Worm (Caenorhabditis elegans): Measurements from ENCODE around the gene srg-36.

Gene srg-36

DNA sequence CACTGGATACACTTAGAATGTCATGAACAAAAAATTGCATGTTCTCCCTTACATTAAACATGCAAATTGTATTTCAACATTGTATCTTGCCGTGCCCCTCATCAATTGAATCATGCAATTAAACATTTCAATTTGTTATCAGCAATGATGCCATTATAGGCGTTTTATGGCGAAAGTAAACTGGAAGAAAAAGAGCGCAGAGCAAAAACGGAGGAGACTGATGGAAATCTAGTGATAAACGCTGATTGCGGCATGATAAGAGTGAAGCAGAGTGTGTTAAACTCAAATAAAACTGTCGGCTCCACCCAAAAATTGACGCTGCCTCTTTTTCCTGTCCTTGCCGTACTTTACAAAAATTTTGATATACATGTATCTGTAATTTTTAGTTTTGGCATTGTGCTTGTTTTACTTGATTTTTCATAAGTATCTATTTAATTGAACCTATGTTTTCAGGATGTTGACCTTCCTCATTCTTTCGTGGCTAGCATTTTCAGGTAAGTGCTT is 19.7 kb downstream of the srg-36 start, which contains the start of gene K06G5.1:
Gene K06G5.1, plus strand, starts transcription at position 454 of the 504 bp plus-strand sequence.
- TF ChIP-seq ceh-8 (GFP tag; optimal IDR thresholded peaks at IDR 0.05), result no peak
- TF ChIP-seq lin-35 (GFP tag; optimal IDR thresholded peaks at IDR 0.05), result peak in 1 of 2 experiments; percentile 44
- TF ChIP-seq nhr-11 (tag; optimal IDR thresholded peaks at IDR 0.05), result no peak
- TF ChIP-seq nhr-90 (tag; optimal IDR thresholded peaks at IDR 0.05; ENCODE audit: poor library complexity), result peak; percentile 33
- no peak for TF ChIP-seq nhr-28 (tag; optimal IDR thresholded peaks at IDR 0.05)
- TF ChIP-seq tlp-1 (tag; optimal IDR thresholded peaks at IDR 0.05), result peak; percentile 23
- peak; percentile 3 for TF ChIP-seq pax-3 (tag; optimal IDR thresholded peaks at IDR 0.05)
- TF ChIP-seq elt-2 (tag; optimal IDR thresholded peaks at IDR 0.05), result peak; percentile 98
- TF ChIP-seq nhr-20 (tag; optimal IDR thresholded peaks at IDR 0.05), result peak; percentile 20
- TF ChIP-seq hpl-2 (GFP tag; optimal IDR thresholded peaks at IDR 0.05), result peak; percentile 14
- peak; percentile 80 for TF ChIP-seq pqm-1 (tag; optimal IDR thresholded peaks at IDR 0.05)

- TF ChIP-seq sox-4 (tag; optimal IDR thresholded peaks at IDR 0.05), result no peak
- no peak for TF ChIP-seq mep-1 (tag; optimal IDR thresholded peaks at IDR 0.05)
- no peak for TF ChIP-seq lsy-2 (tag; optimal IDR thresholded peaks at IDR 0.05)
- peak; percentile 29 for TF ChIP-seq elt-2 (tag; optimal IDR thresholded peaks at IDR 0.05)
- TF ChIP-seq ceh-8 (GFP tag; optimal IDR thresholded peaks at IDR 0.05), result no peak
- TF ChIP-seq egl-13 (tag; optimal IDR thresholded peaks at IDR 0.05), result no peak
- TF ChIP-seq ceh-82 (tag; optimal IDR thresholded peaks at IDR 0.05), result no peak
Measured at ce11 chrX:14213314-14213713, 21.0 kb downstream of the srg-36 start.

- TF ChIP-seq nhr-20 (tag; optimal IDR thresholded peaks at IDR 0.05) (no peak), vab-15 (tag; optimal IDR thresholded peaks at IDR 0.05) (no peak), pqm-1 (tag; optimal IDR thresholded peaks at IDR 0.05) (peak; percentile 46), skn-1 (tag; optimal IDR thresholded peaks at IDR 0.05) (no peak), lsy-2 (tag; optimal IDR thresholded peaks at IDR 0.05) (no peak), swsn-7 (tag; optimal IDR thresholded peaks at IDR 0.05) (no peak), elt-2 (tag; optimal IDR thresholded peaks at IDR 0.05) (peak; percentile 78), jun-1 (tag; optimal IDR thresholded peaks at IDR 0.05) (no peak)
Measured at ce11 chrX:14207942-14208341, 26.3 kb downstream of the srg-36 start, which contains the start of gene ceh-37. ceh-37 (minus strand) TSS chrX:14208000.

DNA sequence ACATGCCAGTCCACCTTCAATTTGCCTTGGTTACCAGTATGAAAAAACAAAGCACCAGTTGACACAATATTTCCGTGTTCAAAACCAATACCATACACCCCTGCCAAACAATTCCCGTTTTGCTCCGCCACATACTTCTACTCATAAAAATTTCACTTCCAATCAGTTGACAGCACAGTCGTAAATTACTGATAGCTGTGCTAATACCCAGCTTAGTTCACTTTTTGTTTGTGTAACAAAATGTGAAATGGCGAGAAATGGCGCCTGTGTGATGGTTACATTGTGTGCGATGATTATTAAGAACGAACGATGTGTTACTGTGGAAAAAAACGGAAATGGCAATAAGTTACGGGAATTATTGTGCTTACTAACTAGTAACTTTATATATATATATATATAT is 27.9 kb downstream of the srg-36 start:
- TF ChIP-seq lin-35 (GFP tag; optimal IDR thresholded peaks at IDR 0.05), result peak in 1 of 2 experiments; percentile 16
- TF ChIP-seq efl-1 (optimal IDR thresholded peaks at IDR 0.05), result no peak
- TF ChIP-seq efl-1 (GFP tag; optimal IDR thresholded peaks at IDR 0.05 in 1 of 2), result peak in 1 of 2 experiments; percentile 44
- TF ChIP-seq hlh-17 (GFP tag; optimal IDR thresholded peaks at IDR 0.05; ENCODE audit: borderline replicate concordance), result no peak
- peak; percentile 49 for TF ChIP-seq elt-2 (tag; optimal IDR thresholded peaks at IDR 0.05)

ce11 chrX:14194251-14194650 is 40.0 kb downstream of the srg-36 start:
- TF ChIP-seq lsy-2 (tag; optimal IDR thresholded peaks at IDR 0.05), result peak in 1 of 2 experiments; percentile 54
- peak; percentile 84 for TF ChIP-seq elt-2 (tag; optimal IDR thresholded peaks at IDR 0.05)
- peak in 1 of 2 experiments; percentile 26 for TF ChIP-seq lin-35 (GFP tag; optimal IDR thresholded peaks at IDR 0.05)
- TF ChIP-seq tlp-1 (tag; optimal IDR thresholded peaks at IDR 0.05), result no peak
- TF ChIP-seq sup-37 (GFP tag; optimal IDR thresholded peaks at IDR 0.05), result no peak

DNA sequence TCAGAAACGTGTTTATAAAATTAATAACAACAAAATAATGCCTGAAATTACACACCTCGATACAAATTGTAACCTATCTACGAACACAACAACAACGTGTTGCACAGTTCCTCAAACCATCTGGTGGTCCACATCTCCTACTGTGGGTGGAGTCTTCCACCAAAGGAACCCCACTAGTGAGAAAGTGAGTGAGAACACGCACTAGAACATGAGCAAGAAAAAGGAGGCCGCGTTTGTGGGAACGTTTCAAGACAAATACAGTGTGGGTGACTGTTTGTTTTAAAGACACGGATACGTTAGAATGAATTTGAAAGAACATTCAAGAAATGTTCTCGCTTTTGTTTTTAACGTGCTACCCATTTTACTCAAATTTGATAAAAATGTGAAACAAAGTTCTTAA is 47.8 kb downstream of the srg-36 start, which contains the start of gene ceh-36:
Gene ceh-36, minus strand, starts transcription at position 101 of the 400 bp plus-strand sequence.
- TF ChIP-seq ceh-88 (GFP tag; IDR thresholded peaks at IDR 0.05) (no peak), sptf-1 (tag; optimal IDR thresholded peaks at IDR 0.05) (no peak), sox-4 (tag; optimal IDR thresholded peaks at IDR 0.05) (no peak), ama-1 (optimal IDR thresholded peaks at IDR 0.05) (no peak), unc-98 (GFP tag; IDR thresholded peaks at IDR 0.05) (no peak), lir-3 (tag; optimal IDR thresholded peaks at IDR 0.05; ENCODE audit: poor library complexity) (no peak), pag-3 (tag; optimal IDR thresholded peaks at IDR 0.05; ENCODE audit: borderline replicate concordance, insufficient read depth) (no peak), ceh-90 (tag; optimal IDR thresholded peaks at IDR 0.05) (no peak), lin-15B (tag; optimal IDR thresholded peaks at IDR 0.05) (no peak)

Measured in whole organism, L1 larva.